Worm (Caenorhabditis elegans) whole organism, late embryonic: ENCODE measurements around the gene K07G6.1.

Experiments used
- C08G9.2 ChIP-seq: sonication (generic microtip); optimal IDR thresholded peaks from 2 replicates; lab custom pipeline; 2016; ENCODE audit warnings: mild to moderate bottlenecking, missing genetic modification characterization, moderate library complexity, missing compliant biosample characterization
- F13H6.1 ChIP-seq: sonication (generic microtip); optimal IDR thresholded peaks from 2 replicates; lab custom pipeline; 2016; ENCODE audit warnings: missing genetic modification characterization, missing compliant biosample characterization
- K02D7.2 ChIP-seq: sonication (generic microtip); optimal IDR thresholded peaks from 2 replicates; lab custom pipeline; 2017; ENCODE audit warnings: mild to moderate bottlenecking, missing genetic modification characterization, missing compliant biosample characterization
- T23F11.4 ChIP-seq: fragments of 200-800 bp; sonication (Bioruptor generic); optimal IDR thresholded peaks from 2 replicates; lab custom pipeline; 2018; ENCODE audit warnings: mild to moderate bottlenecking, missing genetic modification characterization, missing compliant biosample characterization
- Y22D7AL.16 ChIP-seq: sonication (generic microtip); optimal IDR thresholded peaks from 2 replicates; lab custom pipeline; 2016; ENCODE audit warnings: missing genetic modification characterization, missing compliant biosample characterization
- ama-1 ChIP-seq: fragments of 150-350 bp; optimal IDR thresholded peaks from 2 replicates; lab custom pipeline; 2014
- ceh-18 ChIP-seq: sonication (generic microtip); optimal IDR thresholded peaks from 2 replicates; lab custom pipeline; 2016; ENCODE audit warnings: missing genetic modification characterization, missing compliant biosample characterization
- ceh-19 ChIP-seq: fragments of 200-800 bp; sonication (Bioruptor generic); optimal IDR thresholded peaks from 2 replicates; lab custom pipeline; 2018; ENCODE audit warnings: mild to moderate bottlenecking, missing genetic modification characterization, missing compliant biosample characterization
- ceh-22 ChIP-seq: sonication (generic microtip); optimal IDR thresholded peaks from 2 replicates; lab custom pipeline; 2017; ENCODE audit warnings: missing biosample characterization, missing genetic modification characterization
- ceh-30 ChIP-seq: fragments of 150-350 bp; optimal IDR thresholded peaks from 2 replicates; lab custom pipeline; 2014; ENCODE audit warnings: missing biosample characterization, missing genetic modification characterization
- ceh-31 ChIP-seq: sonication (generic microtip); optimal IDR thresholded peaks from 2 replicates; lab custom pipeline; 2016; ENCODE audit warnings: missing genetic modification characterization, missing compliant biosample characterization
- ceh-34 ChIP-seq: sonication (generic microtip); optimal IDR thresholded peaks from 2 replicates; lab custom pipeline; 2016; ENCODE audit warnings: mild to moderate bottlenecking, missing genetic modification characterization, missing compliant biosample characterization
- ceh-45 ChIP-seq: fragments of 200-800 bp; sonication (Bioruptor generic); IDR thresholded peaks from 2 replicates; pipeline ENCODE4 v1.3.6; 2022; ENCODE audit warnings: missing genetic modification reagents, missing genetic modification characterization, missing compliant biosample characterization
- ceh-48 ChIP-seq: sonication (generic microtip); optimal IDR thresholded peaks from 2 replicates; lab custom pipeline; 2016; ENCODE audit warnings: missing genetic modification characterization, inconsistent platforms, missing compliant biosample characterization
- ceh-6 ChIP-seq: fragments of 200-800 bp; sonication (Bioruptor generic); optimal IDR thresholded peaks from 2 replicates; lab custom pipeline; 2018; ENCODE audit warnings: mild to moderate bottlenecking, missing genetic modification characterization, missing compliant biosample characterization
- ceh-9 ChIP-seq: sonication (generic microtip); optimal IDR thresholded peaks from 2 replicates; lab custom pipeline; 2016; ENCODE audit warnings: mild to moderate bottlenecking, missing genetic modification characterization, inconsistent platforms, missing compliant biosample characterization
- che-1 ChIP-seq: sonication (generic microtip); optimal IDR thresholded peaks from 2 replicates; lab custom pipeline; 2016; ENCODE audit warnings: mild to moderate bottlenecking, missing genetic modification characterization, missing compliant biosample characterization
- dmd-4 ChIP-seq: sonication (generic microtip); optimal IDR thresholded peaks from 2 replicates; lab custom pipeline; 2016; ENCODE audit warnings: borderline replicate concordance, missing genetic modification characterization, missing compliant biosample characterization
- dve-1 ChIP-seq: sonication (generic microtip); optimal IDR thresholded peaks from 2 replicates; lab custom pipeline; 2017; ENCODE audit warnings: antibody characterized with exemption, mild to moderate bottlenecking, missing genetic modification characterization, missing compliant biosample characterization
- elt-2 ChIP-seq: sonication (generic microtip); optimal IDR thresholded peaks from 2 replicates; lab custom pipeline; 2016; ENCODE audit warnings: missing genetic modification reagents, missing genetic modification characterization, missing compliant biosample characterization
- elt-4 ChIP-seq: sonication (generic microtip); optimal IDR thresholded peaks from 2 replicates; lab custom pipeline; 2016; ENCODE audit warnings: missing genetic modification characterization, missing compliant biosample characterization
- hlh-15 ChIP-seq: sonication (generic microtip); optimal IDR thresholded peaks from 2 replicates; lab custom pipeline; 2016; ENCODE audit warnings: missing genetic modification characterization, missing compliant biosample characterization
- hlh-30 ChIP-seq: sonication (generic microtip); optimal IDR thresholded peaks from 2 replicates; lab custom pipeline; 2017; ENCODE audit warnings: antibody characterized with exemption, missing genetic modification characterization, missing compliant biosample characterization; ENCODE audit not compliant: insufficient read depth
- hlh-6 ChIP-seq: sonication (generic microtip); optimal IDR thresholded peaks from 2 replicates; lab custom pipeline; 2016; ENCODE audit warnings: missing genotype, missing genetic modification characterization, missing compliant biosample characterization
- hlh-8 ChIP-seq: sonication (generic microtip); optimal IDR thresholded peaks from 2 replicates; lab custom pipeline; 2016; ENCODE audit warnings: missing genotype, missing genetic modification characterization, missing compliant biosample characterization
- lim-6 ChIP-seq: sonication (generic microtip); optimal IDR thresholded peaks from 2 replicates; lab custom pipeline; 2016; ENCODE audit warnings: missing genetic modification characterization, missing compliant biosample characterization
- lin-11 ChIP-seq: fragments of 200-800 bp; sonication (Bioruptor generic); optimal IDR thresholded peaks from 2 replicates; lab custom pipeline; 2018; ENCODE audit warnings: mild to moderate bottlenecking, missing genetic modification characterization, missing compliant biosample characterization
- madf-2 ChIP-seq: sonication (generic microtip); optimal IDR thresholded peaks from 2 replicates; lab custom pipeline; 2017; ENCODE audit warnings: missing genetic modification characterization, missing compliant biosample characterization
- nfya-1 ChIP-seq: sonication (generic microtip); optimal IDR thresholded peaks from 2 replicates; lab custom pipeline; 2017; ENCODE audit warnings: missing genetic modification characterization, mild to moderate bottlenecking, missing compliant biosample characterization, antibody characterized with exemption, moderate library complexity
- nhr-11 ChIP-seq: fragments of 150-350 bp; optimal IDR thresholded peaks from 2 replicates; lab custom pipeline; 2014; ENCODE audit warnings: missing biosample characterization, missing genetic modification characterization
- pag-3 ChIP-seq: sonication (generic microtip); optimal IDR thresholded peaks from 2 replicates; lab custom pipeline; 2016; ENCODE audit warnings: missing compliant biosample characterization, missing genetic modification characterization, borderline replicate concordance
- pax-1 ChIP-seq: fragments of 150-350 bp; optimal IDR thresholded peaks from 2 replicates; lab custom pipeline; 2014; ENCODE audit warnings: missing biosample characterization, missing genetic modification characterization
- pha-4 ChIP-seq: fragments of 150-350 bp; optimal IDR thresholded peaks from 2 replicates; lab custom pipeline; 2018; ENCODE audit warnings: missing biosample characterization, missing genetic modification reagents, missing genetic modification characterization
- sdc-2 ChIP-seq: sonication (generic microtip); optimal IDR thresholded peaks from 2 replicates; lab custom pipeline; 2016; ENCODE audit warnings: missing genotype, missing genetic modification characterization, missing compliant biosample characterization
- sox-4 ChIP-seq: sonication (generic microtip); optimal IDR thresholded peaks from 2 replicates; lab custom pipeline; 2017; ENCODE audit warnings: mild to moderate bottlenecking, missing genetic modification characterization, inconsistent platforms, missing compliant biosample characterization
- syd-9 ChIP-seq: sonication (generic microtip); optimal IDR thresholded peaks from 2 replicates; lab custom pipeline; 2016; ENCODE audit warnings: mild to moderate bottlenecking, missing genetic modification characterization, moderate library complexity, missing compliant biosample characterization
- tbx-2 ChIP-seq: sonication (generic microtip); optimal IDR thresholded peaks from 2 replicates; lab custom pipeline; 2016; ENCODE audit warnings: missing genetic modification characterization, missing compliant biosample characterization
- unc-3 ChIP-seq, 2 experiments: fragments of 200-800 bp in 1 of 2; sonication (Bioruptor generic) in 1 of 2; sonication (generic microtip) in 1 of 2; conservative IDR thresholded peaks in 1 of 2; optimal IDR thresholded peaks in 1 of 2; 2 replicates each; pipeline versions ENCODE4 v1.3.6 to Lab custom; 2016 to 2022; ENCODE audit warnings: missing compliant biosample characterization in 2 of 2, missing genetic modification characterization in 2 of 2, missing genetic modification reagents in 1 of 2
- unc-55 ChIP-seq: sonication (generic microtip); optimal IDR thresholded peaks from 2 replicates; lab custom pipeline; 2017; ENCODE audit warnings: missing biosample characterization, missing genetic modification reagents, missing genetic modification characterization
- unc-86 ChIP-seq: sonication (generic microtip); optimal IDR thresholded peaks from 2 replicates; lab custom pipeline; 2016; ENCODE audit warnings: missing genetic modification characterization, missing compliant biosample characterization
- ztf-16 ChIP-seq: sonication (generic microtip); optimal IDR thresholded peaks from 2 replicates; lab custom pipeline; 2017; ENCODE audit warnings: missing genetic modification characterization, missing compliant biosample characterization

The K07G6.1 gene

ce11 chrII:1738844-1739243, 2.5 kb upstream of the K07G6.1 start, which contains the start of the genes irld-9 and irld-33:
irld-9 (minus strand) TSS chrII:1738944.
irld-33 (plus strand) TSS chrII:1739052.
- TF ChIP-seq sdc-2 (tag; lab: Kevin White, UChicago) (no peak), hlh-15 (tag; lab: Kevin White, UChicago) (no peak), ztf-16 (tag; lab: Kevin White, UChicago) (no peak), nfya-1 (no peak), unc-55 (GFP tag; lab: Kevin White, UChicago) (no peak), pha-4 (no peak), ceh-30 (no peak), ceh-22 (no peak), Y22D7AL.16 (tag; lab: Kevin White, UChicago) (no peak), ceh-6 (GFP tag; lab: Kevin White, UChicago) (no peak), ceh-48 (no peak), dmd-4 (tag; lab: Kevin White, UChicago) (no peak), syd-9 (tag; lab: Kevin White, UChicago) (no peak), pag-3 (tag; lab: Kevin White, UChicago) (no peak), unc-86 (tag; lab: Kevin White, UChicago) (no peak), nhr-11 (tag; lab: Kevin White, UChicago) (no peak), elt-4 (tag; lab: Kevin White, UChicago) (no peak), pax-1 (tag; lab: Kevin White, UChicago) (no peak), ceh-34 (no peak)

DNA sequence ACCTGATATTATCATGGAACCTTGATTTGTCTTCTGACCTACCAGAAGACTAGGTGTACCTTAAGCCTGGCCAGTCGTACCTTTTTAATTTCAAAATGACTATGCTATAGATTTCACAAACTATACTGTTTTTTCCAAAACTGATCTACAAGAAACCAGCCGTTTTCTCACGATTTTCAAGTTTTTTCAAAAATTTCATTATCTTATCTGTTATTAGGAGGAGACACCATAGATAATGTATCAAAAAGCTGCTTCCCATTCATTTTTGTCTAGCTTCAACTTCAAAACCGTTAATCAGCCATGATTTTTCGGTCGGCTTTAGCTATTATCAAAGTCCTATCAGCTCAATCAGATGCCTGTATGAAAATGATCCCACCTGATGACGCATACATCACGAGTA, 1.2 kb downstream of the K07G6.1 start, which contains the start of gene F36H5.12:
TSS of gene F36H5.12 (plus strand) at position 301 of the 400 bp plus-strand sequence.
- TF ChIP-seq ceh-30 (no peak), dmd-4 (tag; lab: Kevin White, UChicago) (no peak), sdc-2 (tag; lab: Kevin White, UChicago) (no peak), ama-1 (lab: Kevin White, UChicago) (no peak), hlh-8 (no peak), ceh-9 (tag; lab: Kevin White, UChicago) (no peak), ceh-45 (GFP tag; lab: Robert Waterston, UW) (no peak), che-1 (no peak), madf-2 (tag; lab: Kevin White, UChicago) (no peak), F13H6.1 (no peak), ceh-19 (GFP tag; lab: Kevin White, UChicago) (no peak), tbx-2 (tag; lab: Kevin White, UChicago) (no peak), dve-1 (no peak), K02D7.2 (tag; lab: Kevin White, UChicago) (no peak), sox-4 (tag; lab: Kevin White, UChicago) (no peak)

- no peak for TF ChIP-seq T23F11.4 (GFP tag; lab: Kevin White, UChicago)
- TF ChIP-seq unc-3 (GFP tag; conservative IDR thresholded peaks at IDR 0.05; lab: Robert Waterston, UW), result no peak
- TF ChIP-seq unc-3 (tag; optimal IDR thresholded peaks at IDR 0.05; lab: Kevin White, UChicago), result no peak
- TF ChIP-seq hlh-15 (tag; lab: Kevin White, UChicago), result no peak
- TF ChIP-seq ceh-31 (tag; lab: Kevin White, UChicago), result no peak
- no peak for TF ChIP-seq lim-6 (tag; lab: Kevin White, UChicago)
- TF ChIP-seq C08G9.2 (tag; lab: Kevin White, UChicago), result no peak
- TF ChIP-seq ceh-18 (tag; lab: Kevin White, UChicago), result no peak
- TF ChIP-seq dmd-4 (tag; lab: Kevin White, UChicago), result no peak
- TF ChIP-seq unc-55 (GFP tag; lab: Kevin White, UChicago), result no peak
- no peak for TF ChIP-seq pax-1 (tag; lab: Kevin White, UChicago)
- TF ChIP-seq elt-2 (tag; lab: Kevin White, UChicago), result no peak
- TF ChIP-seq sox-4 (tag; lab: Kevin White, UChicago), result no peak
- no peak for TF ChIP-seq hlh-6
- TF ChIP-seq ceh-48, result no peak
- TF ChIP-seq hlh-30 (tag; lab: Kevin White, UChicago), result no peak
- no peak for TF ChIP-seq lin-11 (tag; lab: Kevin White, UChicago)
- TF ChIP-seq elt-4 (tag; lab: Kevin White, UChicago), result no peak
- TF ChIP-seq ztf-16 (tag; lab: Kevin White, UChicago), result no peak
- TF ChIP-seq, all 69 proteins: peak for 0
These were observed 2.8 kb downstream of the K07G6.1 start, which contains the start of gene clec-19 for ce11 chrII:1744183-1744582. clec-19 (plus strand) TSS chrII:1744483.
